Worm (Caenorhabditis elegans) whole organism, L4/young adult: Measurements from ENCODE around the gene C33D9.6.

ENCODE experiments used
- W03F9.2 ChIP-seq: fragments of 150-350 bp; optimal IDR thresholded peaks from 2 replicates; lab custom pipeline; 2014; ENCODE audit warnings: missing biosample characterization, missing genetic modification characterization
- dao-5 ChIP-seq: sonication (generic microtip); optimal IDR thresholded peaks from 2 replicates; lab custom pipeline; 2016; ENCODE audit warnings: missing genotype, missing genetic modification characterization, moderate library complexity, missing compliant biosample characterization
- him-1 ChIP-seq: sonication (generic microtip); optimal IDR thresholded peaks from 2 replicates; lab custom pipeline; 2016; ENCODE audit warnings: missing genotype, missing genetic modification reagents, missing genetic modification characterization, missing compliant biosample characterization

Gene C33D9.6

DNA sequence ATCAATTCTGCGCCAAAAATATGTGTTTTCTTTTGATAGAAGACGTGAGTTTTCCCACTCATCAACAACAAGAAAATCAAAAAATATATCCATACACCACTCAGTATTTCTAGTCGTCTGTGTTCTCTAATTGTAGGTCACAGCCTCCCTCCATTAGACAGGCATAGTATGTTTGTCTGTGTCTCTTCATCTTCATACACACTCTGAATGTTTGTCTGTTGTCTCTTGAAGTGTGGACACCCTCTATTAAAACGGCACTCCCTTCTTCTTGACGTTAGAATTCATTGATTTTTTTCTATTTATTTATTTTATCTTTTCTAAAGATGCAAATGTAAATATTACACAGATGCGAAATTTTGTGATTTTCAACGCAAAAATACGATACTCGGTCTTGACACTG is 40.6 kb downstream of the C33D9.6 start:
- TF ChIP-seq dao-5 (tag; lab: Kevin White, UChicago) (no peak), W03F9.2 (tag; lab: Kevin White, UChicago) (peak; percentile 10)

DNA sequence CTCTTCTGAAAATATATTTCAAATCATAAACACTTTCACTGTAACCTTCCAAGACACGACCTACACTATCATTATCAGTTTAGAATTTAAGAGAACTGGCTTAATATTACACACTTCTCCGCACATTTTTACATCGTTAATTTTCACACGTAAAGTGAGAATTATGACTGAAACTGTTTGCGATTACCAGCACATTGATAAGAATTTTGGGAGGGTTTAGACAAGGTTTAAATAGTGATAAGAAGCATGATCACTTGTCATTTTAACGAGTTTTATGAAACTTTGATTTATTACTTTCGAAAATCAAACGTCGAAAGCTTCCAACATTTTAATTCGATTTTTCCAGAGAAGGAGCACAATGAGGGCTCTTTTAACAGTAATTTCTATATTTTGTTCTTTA is 47.5 kb downstream of the C33D9.6 start, which contains the start of gene F21D5.3:
Gene F21D5.3, plus strand, starts transcription at position 347 of the 400 bp plus-strand sequence.
- TF ChIP-seq W03F9.2 (tag; lab: Kevin White, UChicago): no peak
- TF ChIP-seq dao-5 (tag; lab: Kevin White, UChicago): no peak
- TF ChIP-seq him-1 (tag; lab: Kevin White, UChicago): no peak

DNA sequence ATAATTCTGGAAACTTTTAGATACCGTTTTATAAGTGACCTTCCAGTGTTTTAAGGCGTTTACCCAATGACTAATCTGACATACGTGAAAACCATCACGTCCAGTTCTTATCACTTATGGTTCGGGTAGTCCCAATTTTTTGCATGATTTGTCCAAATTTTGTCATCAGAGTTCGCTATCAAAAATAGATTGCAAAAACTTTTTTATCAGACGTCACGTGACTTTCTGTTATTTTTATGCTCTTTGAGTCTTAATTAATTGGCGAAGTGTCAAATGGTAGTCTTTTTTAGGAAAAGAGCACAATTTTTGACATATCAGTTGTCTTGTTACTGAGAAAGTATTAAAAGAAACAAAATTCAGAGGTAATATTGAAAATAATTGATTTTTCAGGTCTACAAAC is 48.3 kb downstream of the C33D9.6 start:
- TF ChIP-seq dao-5 (tag; lab: Kevin White, UChicago) (no peak), him-1 (tag; lab: Kevin White, UChicago) (no peak), W03F9.2 (tag; lab: Kevin White, UChicago) (no peak)

DNA sequence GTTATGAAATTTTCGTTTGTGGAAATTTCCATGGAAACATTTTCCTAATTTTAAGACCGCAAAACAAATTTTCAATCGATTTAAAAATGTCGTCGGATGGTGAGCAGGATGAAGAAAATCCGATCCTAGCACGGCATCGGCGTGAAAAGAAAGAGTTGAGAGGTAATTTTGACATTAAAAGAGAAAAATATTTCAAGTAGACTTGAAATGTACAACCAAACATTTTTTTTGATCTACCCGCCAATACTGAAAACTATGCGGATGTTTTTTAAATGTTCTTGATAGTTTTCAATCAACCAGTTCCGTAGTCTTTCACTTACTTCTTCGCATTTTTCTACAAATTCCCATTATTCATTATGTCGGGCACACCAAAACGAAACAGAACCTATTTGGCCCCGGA is 49.8 kb downstream of the C33D9.6 start, which contains the start of gene otub-3:
Gene otub-3, plus strand, starts transcription at position 56 of the 400 bp plus-strand sequence.
- TF ChIP-seq W03F9.2 (tag; lab: Kevin White, UChicago) (no peak), him-1 (tag; lab: Kevin White, UChicago) (no peak), dao-5 (tag; lab: Kevin White, UChicago) (no peak)

DNA sequence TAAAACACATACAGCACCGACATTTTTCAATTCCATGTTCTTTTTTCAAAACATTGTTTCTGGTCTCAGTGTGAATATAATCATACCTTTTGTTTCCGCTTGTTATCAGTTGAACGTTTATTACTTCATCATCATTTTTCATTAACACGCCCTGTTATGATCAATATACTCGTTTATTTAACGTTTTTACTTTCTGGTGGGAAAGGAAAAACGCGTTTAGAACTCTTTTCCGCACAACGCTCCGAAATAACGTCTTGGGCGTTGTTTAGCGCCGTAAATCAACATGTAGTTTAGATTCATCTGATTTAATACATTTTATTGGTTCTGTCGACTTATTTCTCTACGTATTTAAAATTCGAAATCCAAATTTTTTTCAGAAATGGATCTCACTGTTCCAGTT is 52.6 kb downstream of the C33D9.6 start, which contains the start of gene pgm-3:
Gene pgm-3, plus strand, starts transcription at position 378 of the 400 bp plus-strand sequence.
- TF ChIP-seq W03F9.2 (tag; lab: Kevin White, UChicago): no peak
- no peak for TF ChIP-seq dao-5 (tag; lab: Kevin White, UChicago)
- TF ChIP-seq him-1 (tag; lab: Kevin White, UChicago): no peak

DNA sequence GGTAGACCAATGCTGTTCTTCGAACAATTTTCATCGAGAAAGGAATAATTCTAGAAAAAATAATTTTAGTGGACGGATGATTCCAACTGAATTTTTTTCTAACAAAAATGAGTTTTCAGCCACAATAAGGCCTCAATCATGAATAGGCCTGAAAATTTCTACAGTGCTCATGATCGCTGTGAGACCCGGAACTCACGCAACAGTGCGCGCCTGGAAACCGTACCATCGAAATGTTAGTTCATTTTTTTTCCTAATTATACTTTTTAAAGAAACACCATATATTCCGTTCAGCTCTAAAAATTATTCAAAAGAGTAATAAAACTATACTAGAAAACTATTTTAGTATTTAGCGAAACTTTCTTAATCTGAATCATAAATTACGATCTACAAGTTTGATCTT is 53.0 kb downstream of the C33D9.6 start:
- TF ChIP-seq him-1 (tag; lab: Kevin White, UChicago) (no peak), dao-5 (tag; lab: Kevin White, UChicago) (no peak), W03F9.2 (tag; lab: Kevin White, UChicago) (no peak)
